Worm (Caenorhabditis elegans) whole organism, young adult: ENCODE results near the gene srlf-37.

Experiments used
- Y53G8AR.9 ChIP-seq: fragments of 200-800 bp; sonication (Bioruptor generic); conservative IDR thresholded peaks from 2 replicates; pipeline ENCODE4 v1.3.6; 2022; ENCODE audit warnings: missing genetic modification reagents, missing genetic modification characterization, missing compliant biosample characterization
- bed-1 ChIP-seq: fragments of 200-800 bp; sonication (Bioruptor generic); IDR thresholded peaks from 2 replicates; pipeline ENCODE4 v1.3.6; 2022; ENCODE audit warnings: missing genetic modification reagents, missing genetic modification characterization, missing compliant biosample characterization
- ceh-79 ChIP-seq: sonication (generic microtip); optimal IDR thresholded peaks from 2 replicates; lab custom pipeline; 2017; ENCODE audit warnings: mild to moderate bottlenecking, missing genetic modification characterization, missing compliant biosample characterization
- dox-1 ChIP-seq: fragments of 200-800 bp; sonication (Bioruptor generic); IDR thresholded peaks from 2 replicates; pipeline ENCODE4 v1.3.6; 2022; ENCODE audit warnings: missing genetic modification reagents, missing genetic modification characterization, missing compliant biosample characterization
- ekl-4 ChIP-seq: fragments of 200-800 bp; sonication (Bioruptor generic); IDR thresholded peaks from 2 replicates; pipeline ENCODE4 v1.3.6; 2022; ENCODE audit warnings: missing genetic modification reagents, missing genetic modification characterization, missing compliant biosample characterization
- hsf-1 ChIP-seq: fragments of 200-800 bp; sonication (Bioruptor generic); IDR thresholded peaks from 2 replicates; pipeline ENCODE4 v1.3.6; 2022; ENCODE audit warnings: missing genetic modification reagents, missing genetic modification characterization, missing compliant biosample characterization
- rcor-1 ChIP-seq: fragments of 200-800 bp; sonication (Bioruptor generic); IDR thresholded peaks from 2 replicates; pipeline ENCODE4 v1.3.6; 2022; ENCODE audit warnings: missing genetic modification reagents, missing genetic modification characterization, missing compliant biosample characterization
- tlf-1 ChIP-seq: fragments of 200-800 bp; sonication (Bioruptor generic); optimal IDR thresholded peaks from 2 replicates; lab custom pipeline; 2018; ENCODE audit warnings: mild to moderate bottlenecking, missing genetic modification characterization, missing compliant biosample characterization
- unc-62 ChIP-seq: fragments of 150-350 bp; optimal IDR thresholded peaks from 2 replicates; lab custom pipeline; 2014; ENCODE audit warnings: missing biosample characterization, missing genetic modification reagents, missing genetic modification characterization

ce11 chrV:596923-597322, 7.1 kb downstream of the srlf-37 start:
- no peak for TF ChIP-seq unc-62
- TF ChIP-seq rcor-1 (GFP tag; lab: Robert Waterston, UW), result no peak
- TF ChIP-seq hsf-1 (GFP tag; lab: Robert Waterston, UW), result no peak
- no peak for TF ChIP-seq Y53G8AR.9 (GFP tag; lab: Robert Waterston, UW)
- no peak for TF ChIP-seq ekl-4 (GFP tag; lab: Robert Waterston, UW)
- TF ChIP-seq ceh-79 (tag; lab: Kevin White, UChicago), result no peak
- TF ChIP-seq dox-1, result no peak
- TF ChIP-seq tlf-1 (GFP tag; lab: Kevin White, UChicago), result no peak
- TF ChIP-seq bed-1 (GFP tag; lab: Robert Waterston, UW), result no peak
